Fruit fly (Drosophila melanogaster) whole organism, embryonic: ENCODE results near the gene CG14650.

Source experiments
- CG1024 ChIP-seq: fragments of 200-800 bp; sonication (Bioruptor generic); IDR thresholded peaks from 2 replicates; pipeline ENCODE4 v1.3.6; 2022; ENCODE audit warnings: missing biosample characterization, missing genetic modification characterization
- CG10274 ChIP-seq: fragments of 200-800 bp; sonication (Bioruptor generic); optimal IDR thresholded peaks from 3 replicates; lab custom pipeline; 2017; ENCODE audit warnings: missing biosample characterization, mild to moderate bottlenecking, missing genetic modification characterization
- CG10979 ChIP-seq: fragments of 200-800 bp; sonication (Bioruptor generic); optimal IDR thresholded peaks from 2 replicates; lab custom pipeline; 2018; ENCODE audit warnings: missing biosample characterization, mild to moderate bottlenecking, missing genetic modification characterization, moderate library complexity
- CG12155 ChIP-seq: fragments of 200-800 bp; sonication (Bioruptor generic); optimal IDR thresholded peaks from 3 replicates; lab custom pipeline; 2016; ENCODE audit warnings: missing biosample characterization, missing genetic modification characterization
- CG12391 ChIP-seq: fragments of 200-800 bp; sonication (Bioruptor generic); optimal IDR thresholded peaks from 3 replicates; lab custom pipeline; 2018; ENCODE audit warnings: missing biosample characterization, mild to moderate bottlenecking, missing genetic modification characterization, moderate library complexity
- CG16779 ChIP-seq: fragments of 200-800 bp; sonication (Bioruptor generic); IDR thresholded peaks from 2 replicates; pipeline ENCODE4 v1.3.6; 2022; ENCODE audit warnings: missing biosample characterization, missing genetic modification characterization
- CG17385 ChIP-seq: fragments of 200-800 bp; sonication (Bioruptor generic); optimal IDR thresholded peaks from 3 replicates; lab custom pipeline; 2018; ENCODE audit warnings: missing biosample characterization, mild to moderate bottlenecking, missing genetic modification characterization
- CG2116 ChIP-seq: fragments of 200-800 bp; sonication (Bioruptor generic); optimal IDR thresholded peaks from 3 replicates; lab custom pipeline; 2018; ENCODE audit warnings: missing biosample characterization, mild to moderate bottlenecking, missing genetic modification characterization
- CG2129 ChIP-seq: fragments of 200-800 bp; sonication (Bioruptor generic); IDR thresholded peaks from 2 replicates; pipeline ENCODE4 v1.3.6; 2022; ENCODE audit warnings: missing biosample characterization, missing genetic modification characterization; ENCODE audit not compliant: partially characterized antibody
- CG2202 ChIP-seq: fragments of 200-800 bp; sonication (Bioruptor generic); optimal IDR thresholded peaks from 2 replicates; lab custom pipeline; 2018; ENCODE audit warnings: missing biosample characterization, mild to moderate bottlenecking, missing genetic modification characterization
- CG31224 ChIP-seq: fragments of 200-800 bp; sonication (Bioruptor generic); IDR thresholded peaks from 2 replicates; pipeline ENCODE4 v1.3.6; 2022; ENCODE audit warnings: missing biosample characterization, missing genetic modification characterization
- CG3726 ChIP-seq: fragments of 200-800 bp; sonication (Bioruptor generic); IDR thresholded peaks from 3 replicates; pipeline ENCODE4, ENCODE4 v1.3.6; 2022; ENCODE audit warnings: missing biosample characterization, missing genetic modification characterization
- CG42726 ChIP-seq: fragments of 200-800 bp; sonication (Bioruptor generic); IDR thresholded peaks from 2 replicates; pipeline ENCODE4 v1.3.6; 2022; ENCODE audit warnings: missing biosample characterization, missing genetic modification characterization; ENCODE audit not compliant: partially characterized antibody
- CG4404 ChIP-seq: fragments of 200-800 bp; sonication (Bioruptor generic); IDR thresholded peaks from 2 replicates; pipeline ENCODE4 v1.3.6; 2022; ENCODE audit warnings: missing biosample characterization, missing genetic modification characterization
- CG4707 ChIP-seq: fragments of 200-800 bp; sonication (Bioruptor generic); optimal IDR thresholded peaks from 2 replicates; lab custom pipeline; 2018; ENCODE audit warnings: missing biosample characterization, mild to moderate bottlenecking, missing genetic modification characterization, moderate library complexity
- CG4730 ChIP-seq: fragments of 200-800 bp; sonication (Bioruptor generic); IDR thresholded peaks from 2 replicates; pipeline ENCODE4 v1.3.6; 2022; ENCODE audit warnings: missing biosample characterization, missing genetic modification characterization
- CG6654 ChIP-seq: fragments of 200-800 bp; sonication (Bioruptor generic); optimal IDR thresholded peaks from 2 replicates; lab custom pipeline; 2017; ENCODE audit warnings: missing biosample characterization, mild to moderate bottlenecking, missing genetic modification characterization
- CG8089 ChIP-seq: fragments of 200-800 bp; sonication (Bioruptor generic); optimal IDR thresholded peaks from 3 replicates; lab custom pipeline; 2016; ENCODE audit warnings: missing biosample characterization, missing genetic modification characterization
- CG9876 ChIP-seq: fragments of 200-800 bp; sonication (Bioruptor generic); optimal IDR thresholded peaks from 2 replicates; lab custom pipeline; 2016; ENCODE audit warnings: missing biosample characterization, missing genetic modification characterization
- CkIIα-i1 ChIP-seq: fragments of 200-800 bp; sonication (Bioruptor generic); IDR thresholded peaks from 2 replicates; pipeline ENCODE4 v1.3.6; 2022; ENCODE audit warnings: missing biosample characterization, missing genetic modification characterization
- Doc2 ChIP-seq: fragments of 200-800 bp; sonication (Bioruptor generic); IDR thresholded peaks from 2 replicates; pipeline ENCODE4 v1.3.6; 2022; ENCODE audit warnings: missing biosample characterization, missing genetic modification characterization
- ERR ChIP-seq: fragments of 200-800 bp; sonication (Bioruptor generic); optimal IDR thresholded peaks from 2 replicates; lab custom pipeline; 2016; ENCODE audit warnings: missing biosample characterization, missing genetic modification characterization
- HHEX ChIP-seq: fragments of 200-800 bp; sonication (Bioruptor generic); optimal IDR thresholded peaks from 3 replicates; lab custom pipeline; 2017; ENCODE audit warnings: missing biosample characterization, mild to moderate bottlenecking, missing genetic modification characterization, missing genetic modification reagents
- HLH4C ChIP-seq: fragments of 200-800 bp; sonication (Bioruptor generic); IDR thresholded peaks from 3 replicates; pipeline ENCODE4 v1.3.6; 2022; ENCODE audit warnings: missing biosample characterization, missing genetic modification characterization; ENCODE audit not compliant: partially characterized antibody
- Hand ChIP-seq: fragments of 200-800 bp; sonication (Bioruptor generic); optimal IDR thresholded peaks from 2 replicates; lab custom pipeline; 2017; ENCODE audit warnings: mild to moderate bottlenecking, missing biosample characterization, missing genetic modification reagents, missing genetic modification characterization
- Mes4 ChIP-seq: fragments of 200-800 bp; sonication (Bioruptor generic); optimal IDR thresholded peaks from 2 replicates; lab custom pipeline; 2016; ENCODE audit warnings: missing biosample characterization, missing genetic modification characterization
- Neu2 ChIP-seq: fragments of 200-800 bp; sonication (Bioruptor generic); optimal IDR thresholded peaks from 3 replicates; lab custom pipeline; 2016; ENCODE audit warnings: missing biosample characterization, missing genetic modification characterization, borderline replicate concordance
- Nf-YB ChIP-seq: fragments of 200-800 bp; sonication (Bioruptor generic); optimal IDR thresholded peaks from 3 replicates; lab custom pipeline; 2019; ENCODE audit warnings: missing biosample characterization, mild to moderate bottlenecking, missing genetic modification characterization, moderate library complexity
- ara ChIP-seq: fragments of 200-800 bp; sonication (Bioruptor generic); IDR thresholded peaks from 2 replicates; pipeline ENCODE4 v1.3.6; 2022; ENCODE audit warnings: missing biosample characterization, missing genetic modification characterization
- bigmax ChIP-seq: fragments of 200-800 bp; sonication (Bioruptor generic); optimal IDR thresholded peaks from 2 replicates; lab custom pipeline; 2018; ENCODE audit warnings: missing biosample characterization, mild to moderate bottlenecking, missing genetic modification characterization
- br ChIP-seq: fragments of >200 bp; optimal IDR thresholded peaks from 2 replicates; lab custom pipeline; 2017
- chm ChIP-seq: fragments of 200-800 bp; sonication (Bioruptor generic); IDR thresholded peaks from 2 replicates; pipeline ENCODE4 v1.3.6; 2022; ENCODE audit warnings: missing biosample characterization, missing genetic modification characterization
- crp ChIP-seq, 2 experiments: fragments of 200-800 bp; sonication (Bioruptor generic); optimal IDR thresholded peaks; 2 replicates in 1 of 2; 3 replicates in 1 of 2; lab custom pipeline; 2017; ENCODE audit warnings: missing biosample characterization in 2 of 2, missing genetic modification characterization in 2 of 2, mild to moderate bottlenecking in 1 of 2, moderate library complexity in 1 of 2
- dpn ChIP-seq, 2 experiments: fragments of 200-800 bp; sonication (Bioruptor generic); optimal IDR thresholded peaks; 3 replicates each; lab custom pipeline; 2016; ENCODE audit warnings: missing biosample characterization in 2 of 2, missing genetic modification characterization in 2 of 2
- emc ChIP-seq: fragments of 200-800 bp; sonication (Bioruptor generic); optimal IDR thresholded peaks from 2 replicates; lab custom pipeline; 2016; ENCODE audit warnings: missing biosample characterization, missing genetic modification characterization
- ems ChIP-seq: fragments of 200-800 bp; sonication (Bioruptor generic); optimal IDR thresholded peaks from 3 replicates; lab custom pipeline; 2016; ENCODE audit warnings: missing biosample characterization, missing genetic modification characterization
- fd102C ChIP-seq: fragments of 200-800 bp; sonication (Bioruptor generic); optimal IDR thresholded peaks from 2 replicates; lab custom pipeline; 2018; ENCODE audit warnings: missing biosample characterization, mild to moderate bottlenecking, missing genetic modification characterization, moderate library complexity
- fd96Cb ChIP-seq: fragments of 200-800 bp; sonication (Bioruptor generic); optimal IDR thresholded peaks from 2 replicates; lab custom pipeline; 2018; ENCODE audit warnings: missing biosample characterization, mild to moderate bottlenecking, missing genetic modification characterization, moderate library complexity
- fru ChIP-seq: fragments of >200 bp; optimal IDR thresholded peaks from 2 replicates; lab custom pipeline; 2017
- gfzf ChIP-seq: fragments of 200-800 bp; sonication (Bioruptor generic); optimal IDR thresholded peaks from 2 replicates; lab custom pipeline; 2016; ENCODE audit warnings: missing biosample characterization, mild to moderate bottlenecking, missing genetic modification characterization, moderate library complexity
- ken ChIP-seq: fragments of 200-800 bp; sonication (Bioruptor generic); IDR thresholded peaks from 3 replicates; pipeline ENCODE4 v1.3.6; 2022; ENCODE audit warnings: missing biosample characterization, missing genetic modification characterization
- kni ChIP-seq: fragments of 200-800 bp; sonication (Bioruptor generic); optimal IDR thresholded peaks from 3 replicates; lab custom pipeline; 2017; ENCODE audit warnings: mild to moderate bottlenecking, missing biosample characterization, missing genetic modification reagents, missing genetic modification characterization
- lola ChIP-seq, 3 experiments: fragments of >200 bp in 2 of 3; fragments of 200-800 bp in 1 of 3; sonication (Bioruptor generic) in 1 of 3; optimal IDR thresholded peaks; 2 replicates each; lab custom pipeline; 2017 to 2019; ENCODE audit warnings: missing biosample characterization in 3 of 3, missing genetic modification characterization in 3 of 3, mild to moderate bottlenecking in 1 of 3, moderate library complexity in 1 of 3
- phol ChIP-seq: fragments of 200-800 bp; sonication (Bioruptor generic); optimal IDR thresholded peaks from 3 replicates; lab custom pipeline; 2018; ENCODE audit warnings: missing biosample characterization, mild to moderate bottlenecking, missing genetic modification characterization, moderate library complexity
- pros ChIP-seq: fragments of 200-800 bp; sonication (Bioruptor generic); optimal IDR thresholded peaks from 3 replicates; lab custom pipeline; 2019; ENCODE audit warnings: missing biosample characterization, mild to moderate bottlenecking, missing genetic modification characterization, moderate library complexity
- pum ChIP-seq: fragments of 200-800 bp; sonication (Bioruptor generic); optimal IDR thresholded peaks from 2 replicates; lab custom pipeline; 2016; ENCODE audit warnings: missing biosample characterization, missing genetic modification characterization
- ranshi ChIP-seq: fragments of 200-800 bp; sonication (Bioruptor generic); IDR thresholded peaks from 2 replicates; pipeline ENCODE4 v1.3.6; 2022; ENCODE audit warnings: missing biosample characterization, missing genetic modification characterization
- repo ChIP-seq: fragments of 200-800 bp; sonication (Bioruptor generic); optimal IDR thresholded peaks from 2 replicates; lab custom pipeline; 2016; ENCODE audit warnings: missing biosample characterization, missing genetic modification characterization
- sens ChIP-seq: fragments of 200-800 bp; sonication (Bioruptor generic); peaks from one replicate; lab custom pipeline; 2016; ENCODE audit warnings: missing biosample characterization, missing genetic modification characterization
- slbo ChIP-seq: fragments of 200-800 bp; sonication (Bioruptor generic); IDR thresholded peaks from 2 replicates; pipeline ENCODE4 v1.3.6; 2022; ENCODE audit warnings: missing biosample characterization, missing genetic modification characterization
- wek ChIP-seq: fragments of 200-800 bp; sonication (Bioruptor generic); optimal IDR thresholded peaks from 3 replicates; lab custom pipeline; 2018; ENCODE audit warnings: missing biosample characterization, mild to moderate bottlenecking, missing genetic modification characterization, moderate library complexity

The CG14650 gene

DNA sequence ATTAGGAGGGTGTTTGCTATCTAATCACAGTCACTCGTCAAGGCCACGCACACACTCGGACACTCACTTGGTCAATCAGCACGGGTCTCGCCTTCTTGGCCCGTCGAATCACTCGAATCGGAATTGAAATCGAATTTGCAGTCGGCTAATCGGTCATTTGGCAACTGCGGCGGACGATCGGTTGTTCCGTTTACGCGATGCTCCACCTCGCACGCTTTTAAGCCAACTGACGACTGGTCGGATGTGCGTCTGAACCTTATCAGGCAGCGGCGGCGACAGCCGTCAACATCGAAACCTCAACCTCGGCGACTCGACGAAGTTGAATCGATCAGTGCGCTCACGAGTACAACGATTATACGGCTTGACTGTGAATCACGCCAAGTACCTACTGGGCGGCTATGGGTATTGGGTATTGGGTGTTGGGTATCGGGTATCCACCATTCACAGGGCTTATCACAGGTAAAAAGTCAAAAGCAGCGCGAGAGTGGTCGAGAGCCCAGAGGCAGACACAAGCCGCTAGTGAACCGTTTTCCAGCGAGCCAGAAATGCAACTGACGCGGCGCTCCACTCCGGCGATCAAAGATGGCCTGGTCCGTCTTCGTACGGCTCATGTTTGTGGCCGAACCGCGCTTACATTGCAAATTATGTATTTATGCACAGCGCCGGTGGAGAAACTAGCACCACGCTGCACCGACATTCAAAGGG, 34.0 kb downstream of the CG14650 start (continued):
- no peak for TF ChIP-seq CG31224
- no peak for TF ChIP-seq gfzf
- no peak for TF ChIP-seq CG16779 (GFP tag; lab: Robert Waterston, UW)
- TF ChIP-seq Mes4 (GFP tag; lab: Kevin White, UChicago) = no peak
- TF ChIP-seq CG2129 = no peak
- TF ChIP-seq lola (GFP tag; optimal IDR thresholded peaks at IDR 0.05; lab: Kevin White, UChicago) = no peak
- no peak for TF ChIP-seq CG6654 (GFP tag; lab: Kevin White, UChicago)
- TF ChIP-seq CG2116 (GFP tag; lab: Kevin White, UChicago) = no peak
- no peak for TF ChIP-seq ems (GFP tag; lab: Kevin White, UChicago)
- TF ChIP-seq CG10979 (tag; lab: Kevin White, UChicago) = no peak
- no peak for TF ChIP-seq crp (GFP tag; optimal IDR thresholded peaks at IDR 0.05; lab: Kevin White, UChicago)
- no peak for TF ChIP-seq CG42726 (GFP tag; lab: Robert Waterston, UW)
- no peak for TF ChIP-seq dpn (GFP tag; optimal IDR thresholded peaks at IDR 0.05; lab: Kevin White, UChicago)
- TF ChIP-seq phol (tag; lab: Kevin White, UChicago) = no peak
- TF ChIP-seq Hand (GFP tag; lab: Kevin White, UChicago) = peak; percentile 2
- TF ChIP-seq ken = no peak
- TF ChIP-seq repo (GFP tag; lab: Kevin White, UChicago) = no peak
- TF ChIP-seq fd102C (GFP tag; lab: Kevin White, UChicago) = no peak
- TF ChIP-seq CG4707 (GFP tag; lab: Kevin White, UChicago) = no peak
- no peak for TF ChIP-seq chm (GFP tag; lab: Robert Waterston, UW)
- no peak for TF ChIP-seq CG9876 (GFP tag; lab: Kevin White, UChicago)
- no peak for TF ChIP-seq Neu2 (GFP tag; lab: Kevin White, UChicago)
- TF ChIP-seq pum = no peak
- TF ChIP-seq CG4404 (GFP tag; lab: Robert Waterston, UW) = no peak
- no peak for TF ChIP-seq pros (GFP tag; lab: Kevin White, UChicago)
- TF ChIP-seq sens (GFP tag; lab: Kevin White, UChicago) = peak; percentile 28
- TF ChIP-seq CG12155 (GFP tag; lab: Kevin White, UChicago) = no peak
- TF ChIP-seq CG8089 (GFP tag; lab: Kevin White, UChicago) = no peak
- no peak for TF ChIP-seq HLH4C (GFP tag; lab: Robert Waterston, UW)
- no peak for TF ChIP-seq fru (lab: Kevin White, UChicago)
- TF ChIP-seq HHEX = no peak
- TF ChIP-seq CG1024 (GFP tag; lab: Robert Waterston, UW) = 0 out of 2 replicates have a peak, but pooled peaks have one; percentile 17
- no peak for TF ChIP-seq br (lab: Kevin White, UChicago)
- no peak for TF ChIP-seq CG2202 (tag; lab: Kevin White, UChicago)
- no peak for TF ChIP-seq emc
- no peak for TF ChIP-seq CkIIα-i1
- TF ChIP-seq ranshi (GFP tag; lab: Robert Waterston, UW) = no peak
- TF ChIP-seq bigmax (GFP tag; lab: Kevin White, UChicago) = no peak
- peak; percentile 27 for TF ChIP-seq CG17385 (GFP tag; lab: Kevin White, UChicago)
- TF ChIP-seq CG12391 (tag; lab: Kevin White, UChicago) = no peak
- TF ChIP-seq ERR (GFP tag; lab: Kevin White, UChicago) = no peak
- TF ChIP-seq Doc2 (GFP tag; lab: Robert Waterston, UW) = no peak
- no peak for TF ChIP-seq ara (GFP tag; lab: Robert Waterston, UW)
- no peak for TF ChIP-seq CG10274 (GFP tag; lab: Kevin White, UChicago)
- no peak for TF ChIP-seq fd96Cb (tag; lab: Kevin White, UChicago)
- TF ChIP-seq kni (GFP tag; lab: Kevin White, UChicago) = peak; percentile 70
- TF ChIP-seq CG3726 (GFP tag; lab: Robert Waterston, UW) = no peak
- no peak for TF ChIP-seq CG4730 (GFP tag; lab: Robert Waterston, UW)
- TF ChIP-seq wek (GFP tag; lab: Kevin White, UChicago) = no peak
- TF ChIP-seq Nf-YB (GFP tag; lab: Kevin White, UChicago) = no peak
- no peak for TF ChIP-seq slbo (GFP tag; lab: Robert Waterston, UW)
